Fruit fly (Drosophila melanogaster): ENCODE results near the gene AlaRS.

dm6 chr2L:8423460-8424089 lies 42.0 kb upstream of the AlaRS start:
- peak; percentile 30 for TF ChIP-seq CG8159 (tag; optimal IDR thresholded peaks at IDR 0.05)
- TF ChIP-seq D1 (tag; optimal IDR thresholded peaks at IDR 0.05), result no peak
- TF ChIP-seq fd96Ca (GFP tag; IDR thresholded peaks at IDR 0.05), result no peak
- no peak for TF ChIP-seq CG13204 (GFP tag; optimal IDR thresholded peaks at IDR 0.05)
- TF ChIP-seq CG14655 (GFP tag; optimal IDR thresholded peaks at IDR 0.05), result no peak
- peak; percentile 4 for TF ChIP-seq CG15710 (tag; optimal IDR thresholded peaks at IDR 0.05)
- no peak for TF ChIP-seq CG32121 (GFP tag; IDR thresholded peaks at IDR 0.05)
- TF ChIP-seq Pif1B (GFP tag; optimal IDR thresholded peaks at IDR 0.05), result peak; percentile 24
- no peak for TF ChIP-seq CG34367 (tag; optimal IDR thresholded peaks at IDR 0.05)
- peak; percentile 16 for TF ChIP-seq Pif1A (GFP tag; optimal IDR thresholded peaks at IDR 0.05)
- TF ChIP-seq CG4496 (GFP tag; IDR thresholded peaks at IDR 0.05), result no peak
- TF ChIP-seq CG8301 (tag; optimal IDR thresholded peaks at IDR 0.05), result no peak

All from whole organism, pupa.